Worm (Caenorhabditis elegans) whole organism, young adult: ENCODE measurements around the gene acdh-2.

Experiments used
- B0336.3 ChIP-seq: fragments of 200-800 bp; sonication (Bioruptor generic); IDR thresholded peaks from 2 replicates; pipeline ENCODE4 v1.3.6; 2022; ENCODE audit warnings: missing genetic modification characterization, missing compliant biosample characterization
- C17E4.6 ChIP-seq: fragments of 200-800 bp; sonication (Bioruptor generic); IDR thresholded peaks from 2 replicates; pipeline ENCODE4 v1.3.6; 2022; ENCODE audit warnings: missing genetic modification reagents, missing genetic modification characterization, missing compliant biosample characterization
- F22D6.2 ChIP-seq: sonication (generic microtip); optimal IDR thresholded peaks from 2 replicates; lab custom pipeline; 2016; ENCODE audit warnings: mild to moderate bottlenecking, missing genetic modification characterization, missing compliant biosample characterization
- F55B11.4 ChIP-seq: sonication (generic microtip); optimal IDR thresholded peaks from 2 replicates; lab custom pipeline; 2016; ENCODE audit warnings: missing compliant biosample characterization, missing genetic modification characterization, borderline replicate concordance; ENCODE audit not compliant: insufficient read depth
- T07F8.4 ChIP-seq: sonication (generic microtip); optimal IDR thresholded peaks from 2 replicates; lab custom pipeline; 2016; ENCODE audit warnings: mild to moderate bottlenecking, missing genetic modification characterization, moderate library complexity, missing compliant biosample characterization
- Y53F4B.3 ChIP-seq: fragments of 200-800 bp; sonication (Bioruptor generic); IDR thresholded peaks from 2 replicates; pipeline ENCODE4 v1.3.6; 2022; ENCODE audit warnings: missing genetic modification reagents, missing genetic modification characterization, missing compliant biosample characterization
- Y67H2A.10 ChIP-seq: fragments of 200-800 bp; sonication (Bioruptor generic); conservative IDR thresholded peaks from 2 replicates; pipeline ENCODE4 v1.3.6; 2022; ENCODE audit warnings: missing genetic modification reagents, missing genetic modification characterization, missing compliant biosample characterization
- ZK185.1 ChIP-seq: sonication (generic microtip); optimal IDR thresholded peaks from 2 replicates; lab custom pipeline; 2016; ENCODE audit warnings: mild to moderate bottlenecking, missing genetic modification characterization, missing compliant biosample characterization; ENCODE audit not compliant: poor library complexity, severe bottlenecking
- aptf-2 ChIP-seq: fragments of 200-800 bp; sonication (Bioruptor generic); conservative IDR thresholded peaks from 2 replicates; pipeline ENCODE4 v1.3.6; 2022; ENCODE audit warnings: missing genetic modification reagents, missing genetic modification characterization, missing compliant biosample characterization
- aptf-3 ChIP-seq: fragments of 200-800 bp; sonication (Bioruptor generic); IDR thresholded peaks from 2 replicates; pipeline ENCODE4 v1.3.6; 2022; ENCODE audit warnings: missing genetic modification characterization, missing compliant biosample characterization
- atf-7 ChIP-seq: sonication (generic microtip); optimal IDR thresholded peaks from 2 replicates; lab custom pipeline; 2017; ENCODE audit warnings: mild to moderate bottlenecking, missing genetic modification characterization, missing compliant biosample characterization
- athp-1 ChIP-seq: sonication (generic microtip); optimal IDR thresholded peaks from 2 replicates; lab custom pipeline; 2017; ENCODE audit warnings: mild to moderate bottlenecking, missing genetic modification characterization, missing compliant biosample characterization
- bed-2 ChIP-seq: fragments of 200-800 bp; sonication (Bioruptor generic); IDR thresholded peaks from 2 replicates; pipeline ENCODE4 v1.3.6; 2022; ENCODE audit warnings: missing genetic modification reagents, missing genetic modification characterization, missing compliant biosample characterization
- cebp-2 ChIP-seq: fragments of 200-800 bp; sonication (Bioruptor generic); IDR thresholded peaks from 2 replicates; pipeline ENCODE4 v1.3.6; 2022; ENCODE audit warnings: missing genetic modification characterization, missing compliant biosample characterization
- ceh-40 ChIP-seq: fragments of 200-800 bp; sonication (Bioruptor generic); IDR thresholded peaks from 2 replicates; pipeline ENCODE4 v1.3.6; 2022; ENCODE audit warnings: missing genetic modification characterization, missing compliant biosample characterization
- chd-7 ChIP-seq: sonication (generic microtip); optimal IDR thresholded peaks from 2 replicates; lab custom pipeline; 2016; ENCODE audit warnings: mild to moderate bottlenecking, missing genetic modification characterization, moderate library complexity, missing compliant biosample characterization
- dox-1 ChIP-seq: fragments of 200-800 bp; sonication (Bioruptor generic); IDR thresholded peaks from 2 replicates; pipeline ENCODE4 v1.3.6; 2022; ENCODE audit warnings: missing genetic modification reagents, missing genetic modification characterization, missing compliant biosample characterization
- dpl-1 ChIP-seq: fragments of 150-350 bp; optimal IDR thresholded peaks from 2 replicates; lab custom pipeline; 2014; ENCODE audit warnings: missing biosample characterization, missing genetic modification reagents, missing genetic modification characterization
- egrh-3 ChIP-seq: fragments of 200-800 bp; sonication (Bioruptor generic); IDR thresholded peaks from 2 replicates; pipeline ENCODE4 v1.3.6; 2022; ENCODE audit warnings: missing genetic modification reagents, missing genetic modification characterization, missing compliant biosample characterization
- ekl-4 ChIP-seq: fragments of 200-800 bp; sonication (Bioruptor generic); IDR thresholded peaks from 2 replicates; pipeline ENCODE4 v1.3.6; 2022; ENCODE audit warnings: missing genetic modification reagents, missing genetic modification characterization, missing compliant biosample characterization
- gei-17 ChIP-seq: fragments of 200-800 bp; sonication (Bioruptor generic); optimal IDR thresholded peaks from 2 replicates; lab custom pipeline; 2018; ENCODE audit warnings: mild to moderate bottlenecking, missing genetic modification characterization, missing compliant biosample characterization
- him-1 ChIP-seq: sonication (generic microtip); optimal IDR thresholded peaks from 2 replicates; lab custom pipeline; 2016; ENCODE audit warnings: missing genotype, missing genetic modification reagents, missing genetic modification characterization, missing compliant biosample characterization
- hrde-1 ChIP-seq: sonication (generic microtip); optimal IDR thresholded peaks from 2 replicates; lab custom pipeline; 2016; ENCODE audit warnings: missing genetic modification characterization, mild to moderate bottlenecking, missing compliant biosample characterization, moderate library complexity, missing genotype, missing genetic modification reagents, borderline replicate concordance
- hsf-1 ChIP-seq: fragments of 200-800 bp; sonication (Bioruptor generic); IDR thresholded peaks from 2 replicates; pipeline ENCODE4 v1.3.6; 2022; ENCODE audit warnings: missing genetic modification reagents, missing genetic modification characterization, missing compliant biosample characterization
- lag-1 ChIP-seq: fragments of 200-800 bp; sonication (Bioruptor generic); IDR thresholded peaks from 2 replicates; pipeline ENCODE4 v1.3.6; 2022; ENCODE audit warnings: missing genetic modification reagents, missing genetic modification characterization, missing compliant biosample characterization
- let-607 ChIP-seq, 2 experiments: fragments of 200-800 bp in 1 of 2; sonication (Bioruptor generic) in 1 of 2; sonication (generic microtip) in 1 of 2; optimal IDR thresholded peaks; 2 replicates each; lab custom pipeline; 2016 to 2018; ENCODE audit warnings: mild to moderate bottlenecking in 2 of 2, missing compliant biosample characterization in 2 of 2, missing genetic modification characterization in 2 of 2, moderate library complexity in 2 of 2, missing genotype in 1 of 2
- lin-35 ChIP-seq, 3 experiments: fragments of 150-350 bp in 2 of 3; sonication (generic microtip) in 1 of 3; optimal IDR thresholded peaks; 2 replicates each; lab custom pipeline; 2014 to 2018; ENCODE audit warnings: missing biosample characterization in 3 of 3, missing genetic modification characterization in 3 of 3, missing genetic modification reagents in 3 of 3
- lir-1 ChIP-seq: fragments of 200-800 bp; sonication (Bioruptor generic); conservative IDR thresholded peaks from 2 replicates; pipeline ENCODE4 v1.3.6; 2022; ENCODE audit warnings: missing genetic modification reagents, missing genetic modification characterization, missing compliant biosample characterization
- lsl-1 ChIP-seq: fragments of 200-800 bp; sonication (Bioruptor generic); optimal IDR thresholded peaks from 2 replicates; lab custom pipeline; 2018; ENCODE audit warnings: mild to moderate bottlenecking, missing genetic modification characterization, moderate library complexity, missing compliant biosample characterization
- mcd-1 ChIP-seq: fragments of 200-800 bp; sonication (Bioruptor generic); IDR thresholded peaks from 2 replicates; pipeline ENCODE4 v1.3.6; 2022; ENCODE audit warnings: missing genetic modification reagents, missing genetic modification characterization, missing compliant biosample characterization
- mel-28 ChIP-seq: sonication (generic microtip); optimal IDR thresholded peaks from 2 replicates; lab custom pipeline; 2016; ENCODE audit warnings: borderline replicate concordance, mild to moderate bottlenecking, missing genetic modification characterization, missing compliant biosample characterization
- mxl-1 ChIP-seq: sonication (generic microtip); optimal IDR thresholded peaks from 2 replicates; lab custom pipeline; 2016; ENCODE audit warnings: missing genetic modification characterization, missing compliant biosample characterization
- nfya-1 ChIP-seq: sonication (generic microtip); optimal IDR thresholded peaks from 2 replicates; lab custom pipeline; 2017; ENCODE audit warnings: antibody characterized with exemption, missing compliant biosample characterization, missing genetic modification characterization, borderline replicate concordance; ENCODE audit not compliant: insufficient read depth
- rcor-1 ChIP-seq: fragments of 200-800 bp; sonication (Bioruptor generic); IDR thresholded peaks from 2 replicates; pipeline ENCODE4 v1.3.6; 2022; ENCODE audit warnings: missing genetic modification reagents, missing genetic modification characterization, missing compliant biosample characterization
- rpc-1 ChIP-seq, 2 experiments: fragments of 150-350 bp in 1 of 2; sonication (generic microtip) in 1 of 2; optimal IDR thresholded peaks; 2 replicates each; lab custom pipeline; 2014 to 2018; ENCODE audit warnings: missing biosample characterization in 1 of 2, missing genetic modification characterization in 1 of 2, missing genetic modification reagents in 1 of 2, missing genotype in 1 of 2
- sea-2 ChIP-seq: fragments of 200-800 bp; sonication (Bioruptor generic); IDR thresholded peaks from 2 replicates; pipeline ENCODE4 v1.3.6; 2022; ENCODE audit warnings: missing genetic modification characterization, missing compliant biosample characterization
- snpc-4 ChIP-seq, 5 experiments: fragments of 150-350 bp in 1 of 5; sonication (generic microtip) in 4 of 5; optimal IDR thresholded peaks; 2 replicates each; lab custom pipeline; 2014 to 2018; ENCODE audit warnings: missing genetic modification characterization in 5 of 5, missing biosample characterization in 3 of 5, antibody characterized with exemption in 2 of 5, mild to moderate bottlenecking in 2 of 5, missing compliant biosample characterization in 2 of 5, missing genotype in 2 of 5, moderate library complexity in 2 of 5, missing genetic modification reagents in 1 of 5
- tlf-1 ChIP-seq: fragments of 200-800 bp; sonication (Bioruptor generic); optimal IDR thresholded peaks from 2 replicates; lab custom pipeline; 2018; ENCODE audit warnings: mild to moderate bottlenecking, missing genetic modification characterization, missing compliant biosample characterization
- unc-130 ChIP-seq: sonication (generic microtip); optimal IDR thresholded peaks from 2 replicates; lab custom pipeline; 2016; ENCODE audit warnings: missing genetic modification reagents, missing genetic modification characterization, missing compliant biosample characterization
- unc-62 ChIP-seq: fragments of 150-350 bp; optimal IDR thresholded peaks from 2 replicates; lab custom pipeline; 2014; ENCODE audit warnings: missing biosample characterization, missing genetic modification reagents, missing genetic modification characterization
- zim-3 ChIP-seq: sonication (generic microtip); optimal IDR thresholded peaks from 2 replicates; lab custom pipeline; 2017; ENCODE audit warnings: mild to moderate bottlenecking, missing genetic modification characterization, moderate library complexity, missing compliant biosample characterization
- ztf-18 ChIP-seq: sonication (generic microtip); optimal IDR thresholded peaks from 2 replicates; lab custom pipeline; 2016; ENCODE audit warnings: missing genotype, mild to moderate bottlenecking, missing genetic modification characterization, missing compliant biosample characterization
- ztf-26 ChIP-seq: sonication (generic microtip); optimal IDR thresholded peaks from 2 replicates; lab custom pipeline; 2017; ENCODE audit warnings: missing genetic modification characterization, missing compliant biosample characterization
- ztf-28 ChIP-seq: fragments of 200-800 bp; sonication (Bioruptor generic); IDR thresholded peaks from 2 replicates; pipeline ENCODE4 v1.3.6; 2022; ENCODE audit warnings: missing genetic modification reagents, missing genetic modification characterization, missing compliant biosample characterization
- ztf-6 ChIP-seq: fragments of 200-800 bp; sonication (Bioruptor generic); IDR thresholded peaks from 2 replicates; pipeline ENCODE4 v1.3.6; 2022; ENCODE audit warnings: missing genetic modification reagents, missing genetic modification characterization, missing compliant biosample characterization

Gene acdh-2

ce11 chrII:5578035-5578434 lies 30.7 kb upstream of the acdh-2 start, which contains the start of gene T25E4.1:
Gene T25E4.1 (plus strand): TSS chrII:5578335.
- TF ChIP-seq hsf-1 (GFP tag; lab: Robert Waterston, UW) (no peak), bed-2 (GFP tag; lab: Robert Waterston, UW) (no peak), mcd-1 (no peak), C17E4.6 (GFP tag; lab: Robert Waterston, UW) (no peak), Y53F4B.3 (GFP tag; lab: Robert Waterston, UW) (no peak), gei-17 (no peak), dpl-1 (GFP tag; lab: Kevin White, UChicago) (no peak), hrde-1 (tag; lab: Kevin White, UChicago) (no peak), ceh-40 (GFP tag; lab: Robert Waterston, UW) (no peak), mel-28 (tag; lab: Kevin White, UChicago) (no peak), rcor-1 (GFP tag; lab: Robert Waterston, UW) (no peak), ztf-6 (GFP tag; lab: Robert Waterston, UW) (no peak)

- TF ChIP-seq ztf-26 (peak; percentile 7), F55B11.4 (tag; lab: Kevin White, UChicago) (no peak), egrh-3 (no peak), C17E4.6 (GFP tag; lab: Robert Waterston, UW) (no peak), lin-35 (GFP tag; optimal IDR thresholded peaks at IDR 0.05; lab: Kevin White, UChicago) (peak in 1 of 3 experiments; percentile 62), ztf-28 (GFP tag; lab: Robert Waterston, UW) (no peak), chd-7 (tag; lab: Kevin White, UChicago) (peak; percentile 56), aptf-3 (no peak), dox-1 (peak; percentile 71), atf-7 (tag; lab: Kevin White, UChicago) (no peak), Y67H2A.10 (GFP tag; lab: Robert Waterston, UW) (no peak), lir-1 (no peak), athp-1 (peak; percentile 50), lag-1 (GFP tag; lab: Robert Waterston, UW) (no peak), rcor-1 (GFP tag; lab: Robert Waterston, UW) (no peak), aptf-2 (GFP tag; lab: Robert Waterston, UW) (0 out of 2 replicates have a peak, but pooled peaks have one; percentile 30), ZK185.1 (tag; lab: Kevin White, UChicago) (peak; percentile 51), zim-3 (peak; percentile 35), lsl-1 (GFP tag; lab: Kevin White, UChicago) (peak; percentile 8), gei-17 (no peak), nfya-1 (tag; lab: Kevin White, UChicago) (no peak), mxl-1 (tag; lab: Kevin White, UChicago) (peak; percentile 41), cebp-2 (GFP tag; lab: Robert Waterston, UW) (peak; percentile 60; the same call in 1 of the 2 replicates), ztf-18 (tag; lab: Kevin White, UChicago) (peak; percentile 47), him-1 (peak; percentile 80), T07F8.4 (tag; lab: Kevin White, UChicago) (peak; percentile 24), sea-2 (no peak), tlf-1 (GFP tag; lab: Kevin White, UChicago) (no peak), dpl-1 (GFP tag; lab: Kevin White, UChicago) (no peak), ekl-4 (GFP tag; lab: Robert Waterston, UW) (peak; percentile 40; the same call in 1 of the 2 replicates), let-607 (tag; optimal IDR thresholded peaks at IDR 0.05; lab: Kevin White, UChicago) (peak; percentile 17 to 31), F22D6.2 (tag; lab: Kevin White, UChicago) (no peak), unc-62 (no peak), mel-28 (tag; lab: Kevin White, UChicago) (no peak), rpc-1 (optimal IDR thresholded peaks at IDR 0.05; lab: Kevin White, UChicago) (peak; percentile 80), rpc-1 (tag; optimal IDR thresholded peaks at IDR 0.05; lab: Kevin White, UChicago) (peak; percentile 88), B0336.3 (GFP tag; lab: Robert Waterston, UW) (0 out of 2 replicates have a peak, but pooled peaks have one; percentile 28), snpc-4 (GFP tag; optimal IDR thresholded peaks at IDR 0.05; lab: Kevin White, UChicago) (peak; percentile 54), snpc-4 (tag; optimal IDR thresholded peaks at IDR 0.05; lab: Kevin White, UChicago) (peak; percentile 25 to 86 (median 70)), unc-130 (GFP tag; lab: Kevin White, UChicago) (peak; percentile 18)
These were observed 29.8 kb upstream of the acdh-2 start for ce11 chrII:5577060-5577459.
